Fruit fly (Drosophila melanogaster): ENCODE measurements around the gene Traf6.

Traf6 gene

dm6 chrX:8122834-8123233 lies 34.4 kb downstream of the Traf6 start (continued):
- no peak for TF ChIP-seq CG7556 (GFP tag; optimal IDR thresholded peaks at IDR 0.05)
- no peak for TF ChIP-seq CG6791 (GFP tag; IDR thresholded peaks at IDR 0.05; ENCODE audit: partially characterized antibody)
- no peak for TF ChIP-seq NK7.1 (GFP tag; optimal IDR thresholded peaks at IDR 0.05)
- peak; percentile 43 for TF ChIP-seq CG2712 (tag; optimal IDR thresholded peaks at IDR 0.05)
- TF ChIP-seq Med (GFP tag), result peak; percentile 29
- TF ChIP-seq usp (GFP tag; optimal IDR thresholded peaks at IDR 0.05), result no peak
- no peak for TF ChIP-seq Dek (tag; optimal IDR thresholded peaks at IDR 0.05)
- no peak for TF ChIP-seq Nf-YA (GFP tag; IDR thresholded peaks at IDR 0.05)
- TF ChIP-seq MTF-1 (GFP tag; optimal IDR thresholded peaks at IDR 0.05; ENCODE audit: borderline replicate concordance), result no peak
- no peak for TF ChIP-seq CG17568 (GFP tag; optimal IDR thresholded peaks at IDR 0.05)
- TF ChIP-seq Meics (GFP tag; optimal IDR thresholded peaks at IDR 0.05), result no peak
- TF ChIP-seq CG17359 (tag; optimal IDR thresholded peaks at IDR 0.05), result no peak
- TF ChIP-seq CG3407 (GFP tag; optimal IDR thresholded peaks at IDR 0.05), result peak; percentile 3
- TF ChIP-seq CG4820 (GFP tag; optimal IDR thresholded peaks at IDR 0.05), result peak; percentile 10
- TF ChIP-seq croc (GFP tag; conservative IDR thresholded peaks at IDR 0.05), result no peak
- peak; percentile 70 for TF ChIP-seq Drgx (GFP tag; IDR thresholded peaks at IDR 0.05)
- TF ChIP-seq trem (tag; optimal IDR thresholded peaks at IDR 0.05), result peak; percentile 11
- no peak for TF ChIP-seq HmgZ (tag; optimal IDR thresholded peaks at IDR 0.05)
- TF ChIP-seq phol (tag; optimal IDR thresholded peaks at IDR 0.05), result peak; percentile 53
- TF ChIP-seq CG30403 (GFP tag; optimal IDR thresholded peaks at IDR 0.05), result peak; percentile 15
- no peak for TF ChIP-seq CG7786 (GFP tag; optimal IDR thresholded peaks at IDR 0.05)
- TF ChIP-seq CG7271 (tag; optimal IDR thresholded peaks at IDR 0.05), result no peak
- TF ChIP-seq Ssrp (tag; optimal IDR thresholded peaks at IDR 0.05), result peak; percentile 32
- TF ChIP-seq CG11504 (tag; optimal IDR thresholded peaks at IDR 0.05), result peak; percentile 10
- no peak for TF ChIP-seq CG2875 (GFP tag; optimal IDR thresholded peaks at IDR 0.05)
- TF ChIP-seq CG15269 (tag; optimal IDR thresholded peaks at IDR 0.05), result no peak
- TF ChIP-seq ato (GFP tag; IDR thresholded peaks at IDR 0.05; ENCODE audit: partially characterized antibody), result no peak
- peak; percentile 83 for TF ChIP-seq Blimp-1 (GFP tag; optimal IDR thresholded peaks at IDR 0.05)
- no peak for TF ChIP-seq sc (optimal IDR thresholded peaks at IDR 0.05)
- TF ChIP-seq sc (GFP tag; optimal IDR thresholded peaks at IDR 0.05), result no peak
- no peak for TF ChIP-seq pb (GFP tag; optimal IDR thresholded peaks at IDR 0.05)
- TF ChIP-seq CG17612 (GFP tag; IDR thresholded peaks at IDR 0.05), result no peak
- TF ChIP-seq CG5953 (GFP tag; IDR thresholded peaks at IDR 0.05), result no peak
- no peak for TF ChIP-seq disco-r (GFP tag; optimal IDR thresholded peaks at IDR 0.05)
- no peak for TF ChIP-seq CG6683 (GFP tag; optimal IDR thresholded peaks at IDR 0.05)
- TF ChIP-seq CG4424 (GFP tag; optimal IDR thresholded peaks at IDR 0.05), result no peak
- no peak for TF ChIP-seq sr (GFP tag; IDR thresholded peaks at IDR 0.05)
- TF ChIP-seq sqz (GFP tag; optimal IDR thresholded peaks at IDR 0.05), result no peak
- peak; percentile 5 for TF ChIP-seq CG16863 (GFP tag; optimal IDR thresholded peaks at IDR 0.05)
- peak; percentile 35 for TF ChIP-seq gem (tag; optimal IDR thresholded peaks at IDR 0.05)
- TF ChIP-seq CG5180 (GFP tag; optimal IDR thresholded peaks at IDR 0.05), result no peak
- peak; percentile 27 for TF ChIP-seq Oli (tag; optimal IDR thresholded peaks at IDR 0.05)
- no peak for TF ChIP-seq GATAe (GFP tag; conservative IDR thresholded peaks at IDR 0.05)
- peak; percentile 79 for TF ChIP-seq sens (GFP tag)
- peak; percentile 20 for TF ChIP-seq fd96Cb (tag; optimal IDR thresholded peaks at IDR 0.05)
- peak; percentile 16 for TF ChIP-seq Sox102F (GFP tag; optimal IDR thresholded peaks at IDR 0.05)
- peak; percentile 22 for TF ChIP-seq CG6254 (GFP tag; optimal IDR thresholded peaks at IDR 0.05)
- no peak for TF ChIP-seq ranshi (GFP tag; IDR thresholded peaks at IDR 0.05)
- peak; percentile 21 for TF ChIP-seq D19A (tag; optimal IDR thresholded peaks at IDR 0.05)
- no peak for TF ChIP-seq vnd (GFP tag; IDR thresholded peaks at IDR 0.05; ENCODE audit: partially characterized antibody)
- TF ChIP-seq zfh1 (GFP tag; IDR thresholded peaks at IDR 0.05), result 0 out of 3 replicates have a peak, but pooled peaks have one; percentile 4

Data from whole organism, embryonic.